Fruit fly (Drosophila melanogaster): ENCODE measurements around the gene Eig71Eg.

DNA sequence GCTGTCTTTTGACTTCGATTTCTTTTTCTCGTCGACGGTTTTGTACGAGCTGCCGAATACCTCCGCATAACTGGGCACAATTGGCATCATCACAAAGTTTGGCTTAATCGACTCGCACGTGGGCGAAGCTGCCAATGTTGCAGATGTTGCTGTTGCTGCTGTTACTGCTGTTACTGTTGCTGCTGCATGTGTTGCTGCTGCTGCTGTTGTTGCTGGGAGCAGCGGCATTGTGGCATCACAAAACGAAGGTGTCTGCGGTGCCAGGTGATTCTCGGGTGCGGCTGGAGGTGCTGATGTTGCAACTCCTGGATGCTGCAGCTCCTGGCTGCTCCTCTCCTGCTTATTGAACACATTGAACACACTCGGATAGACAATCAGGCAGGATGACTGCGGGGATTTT is 40.5 kb downstream of the Eig71Eg start:
- TF ChIP-seq achi (GFP tag; optimal IDR thresholded peaks at IDR 0.05) (no peak), dac (GFP tag; optimal IDR thresholded peaks at IDR 0.05) (no peak), CG8319 (GFP tag; optimal IDR thresholded peaks at IDR 0.05) (no peak), CG15336 (GFP tag; IDR thresholded peaks at IDR 0.05) (no peak), Eip75B (GFP tag; optimal IDR thresholded peaks at IDR 0.05) (no peak), Sox102F (GFP tag; optimal IDR thresholded peaks at IDR 0.05) (no peak), CG9139 (GFP tag; optimal IDR thresholded peaks at IDR 0.05) (no peak), Gug (GFP tag; IDR thresholded peaks at IDR 0.05) (no peak), Met (GFP tag; optimal IDR thresholded peaks at IDR 0.05) (no peak), CG31627 (GFP tag; optimal IDR thresholded peaks at IDR 0.05) (no peak), Hr39 (GFP tag; optimal IDR thresholded peaks at IDR 0.05) (no peak), Lpt (GFP tag; optimal IDR thresholded peaks at IDR 0.05) (no peak), CG34406 (GFP tag; optimal IDR thresholded peaks at IDR 0.05) (no peak)
